Fruit fly (Drosophila melanogaster) whole organism: ENCODE measurements around the gene Sec24CD.

Experiments used
- CG8478 ChIP-seq: fragments of >200 bp; optimal IDR thresholded peaks from 2 replicates; lab custom pipeline; 2018; ENCODE audit warnings: inconsistent platforms
- EcR ChIP-seq, 2 experiments: fragments of >200 bp; optimal IDR thresholded peaks; 2 replicates each; lab custom pipeline; 2017; ENCODE audit warnings: missing biosample characterization in 2 of 2, missing genetic modification characterization in 2 of 2, missing genetic modification reagents in 2 of 2
- pan ChIP-seq: fragments of >200 bp; optimal IDR thresholded peaks from 2 replicates; lab custom pipeline; 2017
- psq ChIP-seq: fragments of >200 bp; optimal IDR thresholded peaks from 2 replicates; lab custom pipeline; 2017
- usp ChIP-seq: fragments of >200 bp; optimal IDR thresholded peaks from 2 replicates; lab custom pipeline; 2017; ENCODE audit warnings: missing biosample characterization, missing genetic modification characterization, mixed read lengths

DNA sequence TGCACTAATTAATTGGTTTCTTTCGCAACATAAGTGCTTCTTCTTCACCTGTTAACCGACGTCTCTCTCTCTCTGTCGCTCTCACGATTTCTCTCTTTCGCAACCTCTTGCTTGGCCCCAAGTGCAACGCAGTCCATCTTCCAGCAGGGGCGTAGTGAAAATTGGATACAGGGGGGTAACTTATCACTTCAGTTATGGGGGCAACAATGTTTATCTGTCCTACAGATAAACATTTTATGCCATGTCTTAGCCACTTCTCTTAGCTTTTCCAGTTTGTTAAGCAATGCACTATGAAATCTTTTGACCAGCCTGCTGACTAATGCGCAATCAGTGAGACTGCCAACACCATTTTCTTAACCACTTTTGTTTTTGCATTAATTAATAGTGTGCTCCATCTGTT is 9.3 kb downstream of the Sec24CD start:
- TF ChIP-seq EcR (GFP tag; optimal IDR thresholded peaks at IDR 0.05; lab: Kevin White, UChicago) (no peak), usp (GFP tag; lab: Kevin White, UChicago) (no peak), psq (lab: Kevin White, UChicago) (no peak), pan (lab: Kevin White, UChicago) (no peak), CG8478 (no peak)
